Fruit fly (Drosophila melanogaster) whole organism, prepupa: ENCODE data around the gene gce.

Experiments
- CG10669 ChIP-seq: fragments of 200-800 bp; sonication (Bioruptor generic); optimal IDR thresholded peaks from 3 replicates; lab custom pipeline; 2018; ENCODE audit warnings: missing biosample characterization, mild to moderate bottlenecking, missing genetic modification characterization, moderate library complexity
- CG15336 ChIP-seq: fragments of 200-800 bp; sonication (Bioruptor generic); IDR thresholded peaks from 2 replicates; pipeline ENCODE4 v1.3.6; 2022; ENCODE audit warnings: missing biosample characterization, missing genetic modification characterization
- CG1621 ChIP-seq: fragments of 200-800 bp; sonication (Bioruptor generic); optimal IDR thresholded peaks from 3 replicates; lab custom pipeline; 2018; ENCODE audit warnings: missing biosample characterization, mild to moderate bottlenecking, missing genetic modification characterization
- CG34406 ChIP-seq: fragments of 200-800 bp; sonication (Bioruptor generic); optimal IDR thresholded peaks from 3 replicates; lab custom pipeline; 2016; ENCODE audit warnings: missing biosample characterization, missing genetic modification characterization
- CG6854 ChIP-seq: fragments of 200-800 bp; sonication (Bioruptor generic); optimal IDR thresholded peaks from 2 replicates; lab custom pipeline; 2017; ENCODE audit warnings: missing biosample characterization, mild to moderate bottlenecking, missing genetic modification characterization
- cyc ChIP-seq: fragments of 200-800 bp; sonication (Bioruptor generic); optimal IDR thresholded peaks from 3 replicates; lab custom pipeline; 2016; ENCODE audit warnings: missing biosample characterization, missing genetic modification characterization
- salr ChIP-seq, 2 experiments: fragments of 200-800 bp; sonication (Bioruptor generic); optimal IDR thresholded peaks; 3 replicates each; lab custom pipeline; 2016 to 2018; ENCODE audit warnings: missing biosample characterization in 2 of 2, missing genetic modification characterization in 2 of 2, mild to moderate bottlenecking in 1 of 2

- TF ChIP-seq CG34406 (GFP tag; lab: Kevin White, UChicago) (peak; percentile 62), CG15336 (GFP tag; lab: Robert Waterston, UW) (peak; percentile 78), CG10669 (peak; percentile 65), CG1621 (tag; lab: Kevin White, UChicago) (peak; percentile 77), cyc (GFP tag; lab: Kevin White, UChicago) (peak; percentile 87), CG6854 (peak; percentile 86), salr (GFP tag; optimal IDR thresholded peaks at IDR 0.05; lab: Kevin White, UChicago) (peak; percentile 48 to 57)
Measured at dm6 chrX:15323302-15323880, 25.8 kb downstream of the gce start.
